Fruit fly (Drosophila melanogaster): Measurements from ENCODE around the gene Lip3.

The Lip3 gene

DNA sequence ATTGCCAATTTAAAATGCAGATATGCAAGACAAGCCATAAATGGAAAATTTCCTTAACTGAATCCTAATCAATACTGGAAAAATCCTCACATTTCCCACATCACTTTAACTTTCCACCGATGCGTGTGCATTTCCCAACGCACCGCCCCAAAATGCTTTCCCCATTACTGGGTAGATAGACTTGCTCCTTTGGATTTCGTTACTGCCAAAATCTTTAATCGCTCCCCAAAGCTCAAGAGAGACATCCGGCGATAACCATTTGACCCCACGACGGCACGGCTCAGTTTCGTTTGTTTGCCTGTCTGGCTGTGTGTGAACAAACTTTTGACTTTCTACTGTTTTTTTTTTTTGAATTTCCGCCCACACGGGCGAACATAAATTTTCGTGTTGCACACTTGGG is 18.8 kb upstream of the Lip3 start:
- TF ChIP-seq CG8478 (optimal IDR thresholded peaks at IDR 0.05) (no peak), CTCF (optimal IDR thresholded peaks at IDR 0.05) (no peak)

DNA sequence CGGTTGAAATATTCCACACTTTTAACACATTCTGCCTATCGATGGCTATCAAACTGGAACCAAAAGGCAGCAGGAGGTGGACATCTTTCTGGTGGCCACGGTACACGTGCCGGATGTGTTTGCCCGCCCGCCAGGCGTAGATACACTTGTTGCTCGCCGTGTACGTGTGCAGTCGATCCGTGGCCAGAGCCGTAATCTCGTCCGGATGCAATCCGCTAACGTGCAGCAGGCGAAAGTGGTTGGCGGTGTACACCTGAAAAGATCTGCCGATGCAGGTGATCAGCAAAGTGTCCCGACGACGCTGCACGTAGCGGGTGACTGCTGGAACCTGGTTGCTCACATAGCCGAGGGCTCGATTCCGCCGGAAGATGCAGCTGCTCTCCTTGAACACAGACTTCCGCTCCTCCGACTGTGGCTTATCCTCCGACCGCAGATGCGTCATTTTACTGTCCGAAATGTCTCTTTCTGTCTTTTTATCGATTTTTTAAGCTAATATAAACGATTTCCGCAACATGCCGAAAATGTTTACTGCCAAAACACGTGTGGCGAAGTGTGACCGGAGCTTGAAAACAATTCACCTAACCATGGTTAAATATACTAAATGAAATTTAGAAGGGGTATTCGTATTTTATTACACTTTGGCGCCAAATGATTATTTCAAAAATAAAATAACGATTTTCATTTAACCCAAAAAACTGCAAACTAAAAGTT is 16.6 kb upstream of the Lip3 start, which contains the start of gene CG9799:
Gene CG9799, minus strand, starts transcription at position 550 of the 711 bp plus-strand sequence.
- TF ChIP-seq CTCF (optimal IDR thresholded peaks at IDR 0.05), result no peak
- no peak for TF ChIP-seq CG8478 (optimal IDR thresholded peaks at IDR 0.05)

DNA sequence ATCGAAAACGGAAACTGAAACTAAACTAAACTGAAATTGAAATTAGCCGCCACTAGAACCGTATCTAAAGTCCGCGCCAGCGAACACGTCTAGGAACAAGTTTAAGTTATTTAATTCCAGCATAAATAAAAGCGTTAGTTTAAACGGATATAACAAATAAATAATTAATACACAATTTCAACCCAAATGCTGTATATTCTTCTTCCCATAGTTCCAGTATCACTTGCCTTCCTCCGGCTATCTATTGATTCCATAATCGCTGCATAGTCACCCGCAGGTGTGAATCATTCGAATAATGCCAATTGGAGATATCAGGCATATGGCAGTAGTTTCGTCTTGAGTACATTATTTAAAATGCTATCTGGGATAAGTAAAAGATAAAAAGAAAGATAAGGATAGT is 13.4 kb upstream of the Lip3 start:
- TF ChIP-seq CTCF (optimal IDR thresholded peaks at IDR 0.05), result no peak
- no peak for TF ChIP-seq CG8478 (optimal IDR thresholded peaks at IDR 0.05)

dm6 chr3R:13382656-13383142 is 11.0 kb upstream of the Lip3 start:
- TF ChIP-seq CG8478 (optimal IDR thresholded peaks at IDR 0.05) (no peak), CTCF (optimal IDR thresholded peaks at IDR 0.05) (no peak)

- no peak for TF ChIP-seq CG8478 (optimal IDR thresholded peaks at IDR 0.05)
- TF ChIP-seq CTCF (optimal IDR thresholded peaks at IDR 0.05), result no peak
These were observed 10.2 kb upstream of the Lip3 start, which contains the start of the genes mRpS21 and Droj2 for dm6 chr3R:13381744-13382435. Gene mRpS21, minus strand, starts transcription at chr3R:13381809. Gene Droj2, plus strand, starts transcription at chr3R:13382106.

DNA sequence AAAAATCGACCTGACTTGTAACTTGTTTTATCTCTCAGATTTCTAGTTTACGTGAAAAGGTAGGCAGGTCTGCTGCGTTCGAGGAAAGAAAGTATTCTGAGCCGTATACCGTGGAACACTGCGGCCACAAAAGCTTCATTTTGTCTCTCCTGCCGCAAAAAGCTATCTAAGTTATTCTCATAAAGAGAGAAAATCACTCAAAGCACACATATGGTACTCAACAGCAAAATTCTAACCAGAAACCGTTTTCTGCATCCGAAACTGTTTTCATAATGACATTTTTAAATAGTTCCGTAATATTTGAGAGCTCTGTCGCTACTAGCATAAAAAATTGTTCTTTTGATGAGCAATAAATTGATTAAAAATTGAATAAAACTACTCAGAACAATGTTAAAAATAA is 8.0 kb upstream of the Lip3 start, which contains the start of the genes CG9813 and CG8870:
Gene CG9813, minus strand, starts transcription at position 101 of the 400 bp plus-strand sequence.
Gene CG8870, plus strand, starts transcription at position 168 of the 400 bp plus-strand sequence.
- no peak for TF ChIP-seq CTCF (optimal IDR thresholded peaks at IDR 0.05)
- no peak for TF ChIP-seq CG8478 (optimal IDR thresholded peaks at IDR 0.05)

- TF ChIP-seq CTCF (optimal IDR thresholded peaks at IDR 0.05) (no peak), CG8478 (optimal IDR thresholded peaks at IDR 0.05) (no peak)
These were observed 3.2 kb upstream of the Lip3 start for dm6 chr3R:13374913-13375312.

- no peak for TF ChIP-seq CTCF (optimal IDR thresholded peaks at IDR 0.05)
- TF ChIP-seq CG8478 (optimal IDR thresholded peaks at IDR 0.05), result no peak
These were observed 2.4 kb downstream of the Lip3 start, which contains the start of gene CheA87a for dm6 chr3R:13369348-13369747. Gene CheA87a, plus strand, starts transcription at chr3R:13369648.

dm6 chr3R:13366561-13367518 is 4.9 kb downstream of the Lip3 start, which contains the start of gene Elp6:
Gene Elp6, minus strand, starts transcription at chr3R:13366910.
- TF ChIP-seq CG8478 (optimal IDR thresholded peaks at IDR 0.05) (no peak), CTCF (optimal IDR thresholded peaks at IDR 0.05) (no peak)

DNA sequence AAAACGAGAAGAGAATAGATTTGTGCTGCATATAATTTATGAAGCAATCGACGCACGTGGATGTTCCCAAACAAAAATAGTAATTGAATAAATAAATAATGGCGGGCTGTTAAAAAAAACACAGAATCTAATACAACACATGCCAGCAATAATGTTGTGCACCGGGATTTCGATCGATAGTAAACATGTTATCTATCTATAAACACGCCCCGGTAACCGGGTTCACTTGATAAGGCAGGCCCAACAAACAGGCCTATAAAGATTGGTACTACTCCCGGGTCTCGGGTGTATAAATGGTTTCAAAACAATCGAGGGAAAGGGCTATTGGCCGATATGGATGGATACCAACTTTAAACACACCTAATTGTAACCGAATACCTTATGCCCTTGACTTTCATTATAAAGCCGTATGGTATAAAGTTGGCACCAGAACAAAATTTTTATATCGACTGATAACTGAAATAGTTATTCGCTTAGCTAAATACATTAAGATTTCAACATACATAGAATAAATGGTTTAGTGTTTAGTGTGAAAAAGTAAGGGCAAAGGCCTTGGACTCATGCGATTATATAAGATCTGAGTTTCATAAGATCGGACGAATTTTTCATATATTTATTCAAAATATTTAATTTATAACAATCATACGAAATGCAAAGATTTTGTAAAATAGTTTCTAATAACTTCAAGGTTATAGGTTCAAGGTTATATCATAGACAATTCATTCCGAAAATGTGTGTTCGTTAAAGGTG is 5.9 kb downstream of the Lip3 start:
- TF ChIP-seq CTCF (optimal IDR thresholded peaks at IDR 0.05) (no peak), CG8478 (optimal IDR thresholded peaks at IDR 0.05) (no peak)

dm6 chr3R:13364175-13365174 is 7.2 kb downstream of the Lip3 start, which contains the start of gene Dic1:
Gene Dic1, plus strand, starts transcription at chr3R:13364938.
- TF ChIP-seq CG8478 (optimal IDR thresholded peaks at IDR 0.05) (no peak), CTCF (optimal IDR thresholded peaks at IDR 0.05) (no peak)

dm6 chr3R:13363347-13363994 is 8.2 kb downstream of the Lip3 start:
- TF ChIP-seq CTCF (optimal IDR thresholded peaks at IDR 0.05), result no peak
- TF ChIP-seq CG8478 (optimal IDR thresholded peaks at IDR 0.05), result no peak

All from S2 (cell line).